Fruit fly (Drosophila melanogaster): Measurements from ENCODE around the gene mth.
A peak's percentile ranks its signal among the peaks of the same experiment; 100 is the strongest.

Gene mth

DNA sequence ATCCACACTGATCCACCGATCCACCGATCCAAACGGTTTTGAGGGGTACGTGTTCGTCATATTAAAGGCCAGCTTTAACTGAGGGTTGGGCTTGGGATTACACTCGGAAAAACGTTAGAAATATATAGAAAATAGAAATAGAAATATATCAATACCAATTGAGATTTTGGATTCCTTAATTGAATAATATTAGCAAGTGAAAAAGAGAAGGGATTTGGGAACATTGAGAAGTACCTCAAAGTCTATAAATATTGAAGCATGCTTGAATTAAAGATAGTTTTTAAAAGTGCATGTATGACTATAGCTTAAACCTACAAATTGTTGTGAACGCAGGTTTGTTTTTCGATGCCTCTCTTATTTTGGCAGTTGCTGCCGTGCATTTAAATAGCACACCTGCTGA, 48.4 kb upstream of the mth start (continued):
- no peak for TF ChIP-seq emc (GFP tag; optimal IDR thresholded peaks at IDR 0.05)
- no peak for TF ChIP-seq ken (GFP tag; IDR thresholded peaks at IDR 0.05)
- peak in 1 of 2 experiments; percentile 20 for TF ChIP-seq Hr51 (GFP tag; optimal IDR thresholded peaks at IDR 0.05)
- TF ChIP-seq lola (GFP tag; optimal IDR thresholded peaks at IDR 0.05): peak in 1 of 3 experiments; percentile 46
- no peak for TF ChIP-seq CG3065 (GFP tag; optimal IDR thresholded peaks at IDR 0.05)
- TF ChIP-seq Blimp-1 (GFP tag; optimal IDR thresholded peaks at IDR 0.05): peak; percentile 16
- peak; percentile 16 for TF ChIP-seq CG14710 (tag; optimal IDR thresholded peaks at IDR 0.05)
- peak; percentile 40 for TF ChIP-seq dmrt11E (tag; optimal IDR thresholded peaks at IDR 0.05)
- peak; percentile 24 for TF ChIP-seq kni (GFP tag; optimal IDR thresholded peaks at IDR 0.05)
- TF ChIP-seq Rfx (GFP tag; IDR thresholded peaks at IDR 0.05): 0 out of 2 replicates have a peak, but pooled peaks have one; percentile 22
- TF ChIP-seq D19A (tag; optimal IDR thresholded peaks at IDR 0.05): peak; percentile 30
- TF ChIP-seq CG17385 (GFP tag; optimal IDR thresholded peaks at IDR 0.05): peak; percentile 26
- TF ChIP-seq nmo (GFP tag; optimal IDR thresholded peaks at IDR 0.05): peak; percentile 32
- 0 out of 2 replicates have a peak, but pooled peaks have one; percentile 13 for TF ChIP-seq lmd (GFP tag; IDR thresholded peaks at IDR 0.05)
- TF ChIP-seq CG18262 (tag; optimal IDR thresholded peaks at IDR 0.05): peak; percentile 40
- peak; percentile 28; the same call in 1 of the 3 replicates for TF ChIP-seq row (GFP tag; IDR thresholded peaks at IDR 0.05)
- peak; percentile 7 for TF ChIP-seq Meics (GFP tag; optimal IDR thresholded peaks at IDR 0.05)
- TF ChIP-seq sisA (GFP tag; IDR thresholded peaks at IDR 0.05): no peak; the same call in 1 of the 2 replicates
- peak; percentile 47 for TF ChIP-seq Sox102F (GFP tag; optimal IDR thresholded peaks at IDR 0.05)
- peak; percentile 40 for TF ChIP-seq dmrt99B (tag; optimal IDR thresholded peaks at IDR 0.05)
- no peak for TF ChIP-seq HLH4C (GFP tag; IDR thresholded peaks at IDR 0.05; ENCODE audit: partially characterized antibody)
- peak; percentile 54 for TF ChIP-seq CG13424 (tag; optimal IDR thresholded peaks at IDR 0.05)
- TF ChIP-seq CG10979 (tag; optimal IDR thresholded peaks at IDR 0.05): peak; percentile 45
- TF ChIP-seq bsh (GFP tag; optimal IDR thresholded peaks at IDR 0.05): peak in 1 of 2 experiments; percentile 49
- TF ChIP-seq grau (tag; optimal IDR thresholded peaks at IDR 0.05): peak; percentile 55
- TF ChIP-seq CG17829 (tag; optimal IDR thresholded peaks at IDR 0.05): peak; percentile 9

DNA sequence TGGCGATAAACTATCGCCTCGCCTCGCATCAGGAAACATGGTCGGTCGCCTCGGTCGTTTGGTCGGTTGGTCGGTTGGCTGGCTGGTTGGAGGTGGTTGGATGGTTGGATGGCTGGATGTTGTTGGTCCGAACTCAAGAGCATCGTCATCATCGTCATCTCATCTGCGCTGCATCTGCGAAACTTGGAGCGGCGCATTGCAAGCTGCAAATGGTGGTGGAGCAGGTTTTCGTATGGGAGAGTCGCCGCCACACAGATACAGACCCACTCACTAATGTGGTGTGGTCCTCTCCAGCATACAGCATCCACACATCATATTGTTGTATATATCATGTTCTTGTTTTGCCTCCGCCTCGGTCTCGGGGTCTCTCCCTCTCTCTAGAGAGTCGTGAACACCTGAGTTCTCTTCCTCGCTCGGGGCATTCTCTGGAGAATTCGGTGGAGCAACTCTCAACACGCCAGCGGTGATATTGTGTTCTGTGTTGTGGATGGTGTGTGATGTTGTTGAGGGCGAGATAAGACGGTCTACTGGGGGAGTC, 45.9 kb upstream of the mth start, which contains the start of gene trh:
Gene trh (minus strand): TSS at position 12 of the 538 bp plus-strand sequence.
- TF ChIP-seq az2 (GFP tag; optimal IDR thresholded peaks at IDR 0.05) (no peak), Nf-YC (tag; optimal IDR thresholded peaks at IDR 0.05) (no peak), CG10147 (GFP tag; optimal IDR thresholded peaks at IDR 0.05) (no peak), pzg (GFP tag; optimal IDR thresholded peaks at IDR 0.05) (no peak), lilli (GFP tag; optimal IDR thresholded peaks at IDR 0.05) (no peak), cg (GFP tag; optimal IDR thresholded peaks at IDR 0.05) (peak; percentile 42), CG14860 (GFP tag; IDR thresholded peaks at IDR 0.05; ENCODE audit: partially characterized antibody) (no peak), pfk (GFP tag; optimal IDR thresholded peaks at IDR 0.05) (no peak), CG9609 (GFP tag; optimal IDR thresholded peaks at IDR 0.05) (no peak), knrl (GFP tag; IDR thresholded peaks at IDR 0.05; ENCODE audit: partially characterized antibody) (0 out of 3 replicates have a peak, but pooled peaks have one; percentile 5), Asciz (GFP tag; optimal IDR thresholded peaks at IDR 0.05) (no peak), Trl (optimal IDR thresholded peaks at IDR 0.05) (peak in 1 of 2 experiments; percentile 64), Trl (GFP tag; optimal IDR thresholded peaks at IDR 0.05) (no peak), Deaf1 (tag; optimal IDR thresholded peaks at IDR 0.05) (no peak), amos (GFP tag; IDR thresholded peaks at IDR 0.05; ENCODE audit: partially characterized antibody) (no peak), CG5180 (GFP tag; optimal IDR thresholded peaks at IDR 0.05) (peak; percentile 79), Nf-YB (GFP tag; optimal IDR thresholded peaks at IDR 0.05) (peak; percentile 22), nom (GFP tag; optimal IDR thresholded peaks at IDR 0.05) (peak; percentile 63), fd3F (GFP tag; optimal IDR thresholded peaks at IDR 0.05) (no peak), CG42726 (GFP tag; IDR thresholded peaks at IDR 0.05; ENCODE audit: partially characterized antibody) (no peak)
